Fruit fly (Drosophila melanogaster) whole organism, embryonic: ENCODE data around the gene CG15891.

Experiments used
- CG10267 ChIP-seq: fragments of 200-800 bp; sonication (Bioruptor generic); optimal IDR thresholded peaks from 2 replicates; lab custom pipeline; 2018; ENCODE audit warnings: missing biosample characterization, mild to moderate bottlenecking, missing genetic modification characterization, moderate library complexity
- CG10543 ChIP-seq: fragments of 200-800 bp; sonication (Bioruptor generic); optimal IDR thresholded peaks from 3 replicates; lab custom pipeline; 2017; ENCODE audit warnings: missing biosample characterization, mild to moderate bottlenecking, missing genetic modification characterization, moderate library complexity
- CG11696 ChIP-seq: fragments of 200-800 bp; sonication (Bioruptor generic); IDR thresholded peaks from 2 replicates; pipeline ENCODE4 v1.3.6; 2022; ENCODE audit warnings: missing biosample characterization, missing genetic modification characterization
- CG12104 ChIP-seq: fragments of 200-800 bp; sonication (Bioruptor generic); optimal IDR thresholded peaks from 3 replicates; lab custom pipeline; 2016; ENCODE audit warnings: missing biosample characterization, missing genetic modification characterization
- CG12236 ChIP-seq: fragments of 200-800 bp; sonication (Bioruptor generic); optimal IDR thresholded peaks from 2 replicates; lab custom pipeline; 2016; ENCODE audit warnings: missing biosample characterization, missing genetic modification characterization
- CG12391 ChIP-seq: fragments of 200-800 bp; sonication (Bioruptor generic); optimal IDR thresholded peaks from 3 replicates; lab custom pipeline; 2018; ENCODE audit warnings: missing biosample characterization, mild to moderate bottlenecking, missing genetic modification characterization, moderate library complexity
- CG15479 ChIP-seq: fragments of 200-800 bp; sonication (Bioruptor generic); optimal IDR thresholded peaks from 3 replicates; lab custom pipeline; 2019; ENCODE audit warnings: missing biosample characterization, mild to moderate bottlenecking, missing genetic modification characterization, moderate library complexity
- CG16863 ChIP-seq: fragments of 200-800 bp; sonication (Bioruptor generic); optimal IDR thresholded peaks from 3 replicates; lab custom pipeline; 2016; ENCODE audit warnings: missing biosample characterization, missing genetic modification characterization
- CG17361 ChIP-seq: fragments of 200-800 bp; sonication (Bioruptor generic); IDR thresholded peaks from 3 replicates; pipeline ENCODE4 v1.3.6; 2022; ENCODE audit warnings: missing biosample characterization, missing genetic modification characterization
- CG30020 ChIP-seq: fragments of 200-800 bp; optimal IDR thresholded peaks from 2 replicates; lab custom pipeline; 2019; ENCODE audit warnings: missing biosample characterization, mild to moderate bottlenecking, missing genetic modification characterization, moderate library complexity
- CG31365 ChIP-seq: fragments of 200-800 bp; sonication (Bioruptor generic); optimal IDR thresholded peaks from 2 replicates; lab custom pipeline; 2018; ENCODE audit warnings: missing biosample characterization, mild to moderate bottlenecking, missing genetic modification characterization
- CG3163 ChIP-seq: fragments of 200-800 bp; sonication (Bioruptor generic); optimal IDR thresholded peaks from 3 replicates; lab custom pipeline; 2016; ENCODE audit warnings: missing biosample characterization, missing genetic modification characterization
- CG32772 ChIP-seq: fragments of 200-800 bp; sonication (Bioruptor generic); IDR thresholded peaks from 2 replicates; pipeline ENCODE4 v1.3.6; 2022; ENCODE audit warnings: missing biosample characterization, missing genetic modification characterization
- CG9932 ChIP-seq: fragments of 200-800 bp; sonication (Bioruptor generic); IDR thresholded peaks from 2 replicates; pipeline ENCODE4 v1.3.6; 2022; ENCODE audit warnings: missing biosample characterization, missing genetic modification characterization
- CoRest ChIP-seq: fragments of 200-800 bp; sonication (Bioruptor generic); optimal IDR thresholded peaks from 3 replicates; lab custom pipeline; 2018; ENCODE audit warnings: missing biosample characterization, mild to moderate bottlenecking, missing genetic modification characterization, moderate library complexity
- CrebB ChIP-seq: fragments of 200-800 bp; sonication (Bioruptor generic); optimal IDR thresholded peaks from 3 replicates; lab custom pipeline; 2018; ENCODE audit warnings: missing biosample characterization, mild to moderate bottlenecking, missing genetic modification characterization
- Fer3 ChIP-seq: fragments of 200-800 bp; sonication (Bioruptor generic); optimal IDR thresholded peaks from 2 replicates; lab custom pipeline; 2018; ENCODE audit warnings: missing biosample characterization, mild to moderate bottlenecking, missing genetic modification characterization, moderate library complexity
- HLH4C ChIP-seq: fragments of 200-800 bp; sonication (Bioruptor generic); IDR thresholded peaks from 3 replicates; pipeline ENCODE4 v1.3.6; 2022; ENCODE audit warnings: missing biosample characterization, missing genetic modification characterization; ENCODE audit not compliant: partially characterized antibody
- MBD-R2 ChIP-seq: fragments of 200-800 bp; sonication (Bioruptor generic); IDR thresholded peaks from 2 replicates; pipeline ENCODE4 v1.3.6; 2022; ENCODE audit warnings: missing biosample characterization, missing genetic modification characterization
- MESR4 ChIP-seq: fragments of 200-800 bp; sonication (Bioruptor generic); optimal IDR thresholded peaks from 2 replicates; lab custom pipeline; 2018; ENCODE audit warnings: missing biosample characterization, mild to moderate bottlenecking, missing genetic modification characterization, moderate library complexity
- MTF-1 ChIP-seq: fragments of 200-800 bp; sonication (Bioruptor generic); optimal IDR thresholded peaks from 2 replicates; lab custom pipeline; 2018; ENCODE audit warnings: missing biosample characterization, mild to moderate bottlenecking, missing genetic modification characterization, borderline replicate concordance
- Scr ChIP-seq: fragments of 200-800 bp; sonication (Bioruptor generic); IDR thresholded peaks from 2 replicates; pipeline ENCODE4 v1.3.6; 2022; ENCODE audit warnings: missing biosample characterization, missing genetic modification characterization; ENCODE audit not compliant: partially characterized antibody
- ato ChIP-seq: fragments of 200-800 bp; sonication (Bioruptor generic); IDR thresholded peaks from 2 replicates; pipeline ENCODE4 v1.3.6; 2022; ENCODE audit warnings: missing biosample characterization, missing genetic modification characterization; ENCODE audit not compliant: partially characterized antibody
- cg ChIP-seq: fragments of 200-800 bp; sonication (Bioruptor generic); optimal IDR thresholded peaks from 3 replicates; lab custom pipeline; 2019; ENCODE audit warnings: missing biosample characterization, mild to moderate bottlenecking, missing genetic modification characterization, moderate library complexity
- chm ChIP-seq: fragments of 200-800 bp; sonication (Bioruptor generic); IDR thresholded peaks from 2 replicates; pipeline ENCODE4 v1.3.6; 2022; ENCODE audit warnings: missing biosample characterization, missing genetic modification characterization
- crp ChIP-seq, 2 experiments: fragments of 200-800 bp; sonication (Bioruptor generic); optimal IDR thresholded peaks; 2 replicates in 1 of 2; 3 replicates in 1 of 2; lab custom pipeline; 2017; ENCODE audit warnings: missing biosample characterization in 2 of 2, missing genetic modification characterization in 2 of 2, mild to moderate bottlenecking in 1 of 2, moderate library complexity in 1 of 2
- gcm ChIP-seq: fragments of 200-800 bp; sonication (Bioruptor generic); optimal IDR thresholded peaks from 2 replicates; lab custom pipeline; 2019; ENCODE audit warnings: missing biosample characterization, mild to moderate bottlenecking, missing genetic modification characterization, moderate library complexity
- gcm2 ChIP-seq: fragments of 200-800 bp; sonication (Bioruptor generic); optimal IDR thresholded peaks from 2 replicates; lab custom pipeline; 2016; ENCODE audit warnings: missing biosample characterization, missing genetic modification characterization
- hb ChIP-seq: fragments of 200-800 bp; sonication (Bioruptor generic); IDR thresholded peaks from 3 replicates; pipeline ENCODE4 v1.3.6; 2022; ENCODE audit warnings: missing biosample characterization, missing genetic modification characterization; ENCODE audit not compliant: partially characterized antibody
- her ChIP-seq: fragments of 200-800 bp; sonication (Bioruptor generic); optimal IDR thresholded peaks from 2 replicates; lab custom pipeline; 2016; ENCODE audit warnings: missing biosample characterization, missing genetic modification characterization
- ind ChIP-seq: fragments of 200-800 bp; sonication (Bioruptor generic); optimal IDR thresholded peaks from 3 replicates; lab custom pipeline; 2016; ENCODE audit warnings: missing biosample characterization, missing genetic modification characterization
- kay ChIP-seq: fragments of 200-800 bp; sonication (Bioruptor generic); optimal IDR thresholded peaks from 2 replicates; lab custom pipeline; 2016; ENCODE audit warnings: missing biosample characterization, missing genetic modification characterization
- lilli ChIP-seq: fragments of 200-800 bp; sonication (Bioruptor generic); optimal IDR thresholded peaks from 3 replicates; lab custom pipeline; 2016; ENCODE audit warnings: missing biosample characterization, missing genetic modification characterization
- maf-S ChIP-seq: fragments of 200-800 bp; sonication (Bioruptor generic); optimal IDR thresholded peaks from 2 replicates; lab custom pipeline; 2016; ENCODE audit warnings: missing biosample characterization, missing genetic modification characterization
- nau ChIP-seq: fragments of 200-800 bp; sonication (Bioruptor generic); optimal IDR thresholded peaks from 3 replicates; lab custom pipeline; 2017; ENCODE audit warnings: missing biosample characterization, mild to moderate bottlenecking, missing genetic modification characterization, missing genetic modification reagents
- oc ChIP-seq: fragments of 200-800 bp; sonication (Bioruptor generic); optimal IDR thresholded peaks from 2 replicates; lab custom pipeline; 2018; ENCODE audit warnings: missing biosample characterization, mild to moderate bottlenecking, missing genetic modification characterization, moderate library complexity
- onecut ChIP-seq: fragments of 200-800 bp; sonication (Bioruptor generic); IDR thresholded peaks from 2 replicates; pipeline ENCODE4 v1.3.6; 2022; ENCODE audit warnings: missing biosample characterization, missing genetic modification characterization
- pb ChIP-seq: fragments of 200-800 bp; sonication (Bioruptor generic); optimal IDR thresholded peaks from 3 replicates; lab custom pipeline; 2016; ENCODE audit warnings: missing biosample characterization, missing genetic modification characterization
- pho ChIP-seq: fragments of 200-800 bp; sonication (Bioruptor generic); optimal IDR thresholded peaks from 2 replicates; lab custom pipeline; 2016; ENCODE audit warnings: missing biosample characterization, missing genetic modification characterization
- repo ChIP-seq: fragments of 200-800 bp; sonication (Bioruptor generic); optimal IDR thresholded peaks from 2 replicates; lab custom pipeline; 2016; ENCODE audit warnings: missing biosample characterization, missing genetic modification characterization
- salm ChIP-seq: fragments of 200-800 bp; sonication (Bioruptor generic); optimal IDR thresholded peaks from 2 replicates; lab custom pipeline; 2018; ENCODE audit warnings: missing biosample characterization, mild to moderate bottlenecking, missing genetic modification characterization
- sd ChIP-seq: fragments of 200-800 bp; sonication (Bioruptor generic); optimal IDR thresholded peaks from 3 replicates; lab custom pipeline; 2018; ENCODE audit warnings: missing biosample characterization, mild to moderate bottlenecking, missing genetic modification characterization, moderate library complexity
- slbo ChIP-seq: fragments of 200-800 bp; sonication (Bioruptor generic); IDR thresholded peaks from 2 replicates; pipeline ENCODE4 v1.3.6; 2022; ENCODE audit warnings: missing biosample characterization, missing genetic modification characterization
- stc ChIP-seq: fragments of 200-800 bp; sonication (Bioruptor generic); IDR thresholded peaks from 2 replicates; pipeline ENCODE4 v1.3.6; 2022; ENCODE audit warnings: missing biosample characterization, missing genetic modification characterization
- tll ChIP-seq, 2 experiments: fragments of 200-800 bp in 1 of 2; fragments of >200 bp in 1 of 2; sonication (Bioruptor generic) in 1 of 2; optimal IDR thresholded peaks; 2 replicates each; lab custom pipeline; 2017 to 2019; ENCODE audit warnings: missing biosample characterization in 2 of 2, missing genetic modification characterization in 2 of 2, mild to moderate bottlenecking in 1 of 2, moderate library complexity in 1 of 2
- twi ChIP-seq: fragments of 200-800 bp; optimal IDR thresholded peaks from 2 replicates; lab custom pipeline; 2019; ENCODE audit warnings: missing biosample characterization, mild to moderate bottlenecking, missing genetic modification characterization, moderate library complexity
- unc-4 ChIP-seq: fragments of 200-800 bp; sonication (Bioruptor generic); IDR thresholded peaks from 2 replicates; pipeline ENCODE4 v1.3.6; 2022; ENCODE audit warnings: missing biosample characterization, missing genetic modification characterization; ENCODE audit not compliant: partially characterized antibody
- vnd ChIP-seq: fragments of 200-800 bp; sonication (Bioruptor generic); IDR thresholded peaks from 3 replicates; pipeline ENCODE4 v1.3.6; 2022; ENCODE audit warnings: missing biosample characterization, missing genetic modification characterization; ENCODE audit not compliant: partially characterized antibody
- vvl ChIP-seq: fragments of 200-800 bp; sonication (Bioruptor generic); IDR thresholded peaks from 2 replicates; pipeline ENCODE4 v1.3.6; 2022; ENCODE audit warnings: missing biosample characterization, missing genetic modification characterization

CG15891 gene

DNA sequence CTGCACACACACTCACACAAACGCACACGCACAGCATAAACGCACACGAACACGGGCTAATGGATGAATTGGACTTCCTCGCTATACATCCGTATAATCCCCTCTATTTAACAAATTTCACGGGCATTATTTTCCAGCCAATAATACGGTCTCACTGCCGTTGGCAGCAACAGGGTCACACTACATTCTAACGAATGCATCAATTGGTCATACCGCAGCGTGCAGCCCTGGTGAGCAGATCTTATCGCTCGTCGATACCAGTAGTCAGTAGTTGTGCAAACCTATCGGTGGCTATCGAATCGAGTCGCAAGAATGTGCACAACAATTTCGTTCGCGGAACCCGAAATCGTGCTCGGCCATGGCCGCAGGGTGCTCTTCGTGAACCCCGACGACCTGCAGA, 7.3 kb downstream of the CG15891 start, which contains the start of the genes Top3beta and wuho (continued):
- TF ChIP-seq CG30020 (tag; lab: Kevin White, UChicago) (peak; percentile 41), nau (no peak), her (GFP tag; lab: Kevin White, UChicago) (peak; percentile 62), CG3163 (GFP tag; lab: Kevin White, UChicago) (peak; percentile 61), CG9932 (GFP tag; lab: Robert Waterston, UW) (peak; percentile 54), onecut (GFP tag; lab: Robert Waterston, UW) (peak; percentile 36; the same call in 1 of the 2 replicates), CrebB (tag; lab: Kevin White, UChicago) (peak; percentile 41), unc-4 (peak; percentile 74), MBD-R2 (GFP tag; lab: Robert Waterston, UW) (peak; percentile 98), CG15479 (GFP tag; lab: Kevin White, UChicago) (peak; percentile 90), cg (GFP tag; lab: Kevin White, UChicago) (peak; percentile 80), CG32772 (no peak), tll (GFP tag; optimal IDR thresholded peaks at IDR 0.05; lab: Kevin White, UChicago) (no peak), gcm2 (GFP tag; lab: Kevin White, UChicago) (peak; percentile 20), gcm (peak; percentile 13), maf-S (GFP tag; lab: Kevin White, UChicago) (peak; percentile 57), lilli (GFP tag; lab: Kevin White, UChicago) (peak; percentile 66), CG31365 (no peak), ato (GFP tag; lab: Robert Waterston, UW) (peak; percentile 40; the same call in 1 of the 2 replicates), salm (tag; lab: Kevin White, UChicago) (peak; percentile 10), sd (tag; lab: Kevin White, UChicago) (peak; percentile 93), MESR4 (peak; percentile 98), CG12104 (no peak), twi (tag; lab: Kevin White, UChicago) (peak; percentile 23), stc (no peak), CG16863 (peak; percentile 10), Fer3 (peak; percentile 15), CG12391 (tag; lab: Kevin White, UChicago) (peak; percentile 63), hb (GFP tag; lab: Robert Waterston, UW) (peak; percentile 62; the same call in 1 of the 3 replicates), pb (GFP tag; lab: Kevin White, UChicago) (peak; percentile 6), CG12236 (GFP tag; lab: Kevin White, UChicago) (no peak), CG10267 (tag; lab: Kevin White, UChicago) (peak; percentile 57), vnd (peak; percentile 52; the same call in 1 of the 3 replicates), crp (GFP tag; optimal IDR thresholded peaks at IDR 0.05; lab: Kevin White, UChicago) (peak in 1 of 2 experiments; percentile 44), ind (GFP tag; lab: Kevin White, UChicago) (peak; percentile 23), oc (tag; lab: Kevin White, UChicago) (peak; percentile 79), MTF-1 (GFP tag; lab: Kevin White, UChicago) (peak; percentile 11), chm (GFP tag; lab: Robert Waterston, UW) (peak; percentile 28; the same call in 1 of the 2 replicates), CG11696 (GFP tag; lab: Robert Waterston, UW) (no peak), kay (peak; percentile 29), repo (GFP tag; lab: Kevin White, UChicago) (peak; percentile 7), HLH4C (GFP tag; lab: Robert Waterston, UW) (peak; percentile 79), CG17361 (no peak), pho (GFP tag; lab: Kevin White, UChicago) (peak; percentile 57), CoRest (tag; lab: Kevin White, UChicago) (peak; percentile 32), vvl (peak; percentile 72), CG10543 (GFP tag; lab: Kevin White, UChicago) (peak; percentile 49), slbo (GFP tag; lab: Robert Waterston, UW) (peak; percentile 55; the same call in 1 of the 2 replicates), Scr (GFP tag; lab: Robert Waterston, UW) (peak; percentile 65; the same call in 1 of the 2 replicates)
